Fruit fly (Drosophila melanogaster) S2 (cell line): ENCODE data around the gene Snx1.

Experiments
- CG8478 ChIP-seq: fragments of >200 bp; optimal IDR thresholded peaks from 2 replicates; lab custom pipeline; 2018
- CTCF ChIP-seq, 2 experiments: fragments of >200 bp; optimal IDR thresholded peaks; 2 replicates each; lab custom pipeline; 2018

dm6 chr2L:3484759-3485158 lies 35.3 kb downstream of the Snx1 start:
- TF ChIP-seq CTCF (optimal IDR thresholded peaks at IDR 0.05; lab: Kevin White, UChicago) (no peak), CG8478 (lab: Kevin White, UChicago) (no peak)
